Fruit fly (Drosophila melanogaster): ENCODE results near the gene CG45603.

CG45603 gene

DNA sequence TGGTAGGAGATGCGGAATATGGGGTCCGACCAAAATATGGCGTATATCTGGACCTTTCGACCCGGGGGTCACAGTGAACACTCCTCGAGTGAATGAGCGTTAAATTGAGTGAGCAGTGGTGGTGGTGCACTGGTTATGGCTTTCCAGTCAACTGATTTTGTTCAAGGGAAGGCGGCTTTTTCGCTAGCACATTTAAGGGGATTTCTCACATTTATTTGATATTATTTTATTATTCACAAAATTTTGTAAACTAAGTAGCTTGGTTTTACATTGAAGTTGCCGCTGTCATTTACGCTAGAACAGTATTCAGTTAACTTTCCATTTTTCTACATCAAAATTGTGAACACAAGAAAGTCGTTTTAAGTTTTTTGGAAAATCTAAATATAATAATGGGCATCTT, at the start of gene CG45603:
Gene CG45603, plus strand, starts transcription at position 301 of the 400 bp plus-strand sequence.
- no peak for TF ChIP-seq ttk (optimal IDR thresholded peaks at IDR 0.05)
- TF ChIP-seq Myc (optimal IDR thresholded peaks at IDR 0.05) = no peak
- TF ChIP-seq psq (optimal IDR thresholded peaks at IDR 0.05) = no peak
- no peak for TF ChIP-seq h (optimal IDR thresholded peaks at IDR 0.05)
- no peak for TF ChIP-seq Sin3A (optimal IDR thresholded peaks at IDR 0.05)
- TF ChIP-seq insv (optimal IDR thresholded peaks at IDR 0.05) = no peak

dm6 chrX:12225325-12225972, 49.0 kb upstream of the CG45603 start:
- TF ChIP-seq psq (optimal IDR thresholded peaks at IDR 0.05) (no peak), Myc (optimal IDR thresholded peaks at IDR 0.05) (no peak), ttk (optimal IDR thresholded peaks at IDR 0.05) (no peak), h (optimal IDR thresholded peaks at IDR 0.05) (no peak), insv (optimal IDR thresholded peaks at IDR 0.05) (no peak), Sin3A (optimal IDR thresholded peaks at IDR 0.05) (no peak)

DNA sequence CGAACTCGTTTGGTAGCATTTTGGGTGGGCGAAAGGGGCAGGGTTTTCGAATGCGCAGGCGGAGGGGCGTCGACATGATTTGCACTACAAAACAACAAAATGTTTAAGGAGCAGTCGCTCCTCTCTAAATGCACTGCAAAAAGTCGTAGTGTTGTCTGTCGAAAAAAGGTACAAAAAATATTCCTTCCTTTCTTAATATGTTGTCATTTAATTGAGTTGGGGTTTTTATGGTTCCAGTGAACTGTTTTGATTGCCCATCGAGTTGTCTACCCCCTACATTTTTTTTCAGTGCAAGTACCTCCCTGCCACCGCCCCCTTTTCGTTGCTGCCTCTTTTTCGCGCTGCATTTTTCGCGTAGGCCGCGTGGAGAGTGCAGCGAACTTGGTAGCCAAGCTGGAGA, 47.9 kb upstream of the CG45603 start:
- no peak for TF ChIP-seq Sin3A (optimal IDR thresholded peaks at IDR 0.05)
- no peak for TF ChIP-seq Myc (optimal IDR thresholded peaks at IDR 0.05)
- TF ChIP-seq insv (optimal IDR thresholded peaks at IDR 0.05) = no peak
- TF ChIP-seq h (optimal IDR thresholded peaks at IDR 0.05) = no peak
- no peak for TF ChIP-seq ttk (optimal IDR thresholded peaks at IDR 0.05)
- TF ChIP-seq psq (optimal IDR thresholded peaks at IDR 0.05) = no peak

DNA sequence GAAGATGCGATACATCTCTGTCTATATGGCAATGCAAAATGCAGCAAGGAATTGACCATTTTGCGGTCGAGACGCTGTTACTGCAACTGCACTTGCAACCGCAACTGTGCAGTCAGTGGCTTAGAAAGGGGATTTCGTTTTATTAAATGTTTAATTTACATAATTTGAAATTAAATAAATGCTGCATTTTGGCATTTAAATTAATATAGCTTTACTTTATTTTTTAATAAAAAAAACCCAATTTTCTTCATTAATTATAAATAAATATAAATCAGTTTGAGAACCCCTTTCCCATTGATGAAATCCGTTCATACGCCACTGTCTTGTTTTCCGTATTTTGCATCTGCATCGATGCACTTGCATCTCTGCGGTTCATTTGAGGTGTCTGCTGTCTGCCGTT, 46.5 kb upstream of the CG45603 start:
- TF ChIP-seq Sin3A (optimal IDR thresholded peaks at IDR 0.05) (no peak), Myc (optimal IDR thresholded peaks at IDR 0.05) (no peak), h (optimal IDR thresholded peaks at IDR 0.05) (no peak), insv (optimal IDR thresholded peaks at IDR 0.05) (no peak), psq (optimal IDR thresholded peaks at IDR 0.05) (no peak), ttk (optimal IDR thresholded peaks at IDR 0.05) (no peak)

DNA sequence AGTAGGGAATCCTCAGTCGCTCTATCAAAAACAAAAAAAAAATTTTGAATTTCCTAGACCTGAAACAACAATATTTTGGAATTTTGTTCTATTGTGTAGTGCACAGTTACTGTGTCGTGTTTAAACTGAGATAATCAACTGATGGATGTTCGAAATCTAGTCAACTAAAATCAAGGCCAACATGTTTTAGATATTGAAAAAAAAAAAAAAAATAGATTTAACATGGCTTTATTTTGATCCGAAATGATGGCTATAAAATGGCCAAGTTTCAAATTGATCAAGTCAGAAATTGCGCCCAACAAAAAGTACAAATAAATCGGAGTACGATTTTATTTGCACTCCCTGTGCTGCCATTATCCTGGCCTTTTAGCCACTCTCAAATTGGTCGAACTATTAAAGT, 38.7 kb upstream of the CG45603 start, which contains the start of gene CG32655:
Gene CG32655, minus strand, starts transcription at position 101 of the 400 bp plus-strand sequence.
- TF ChIP-seq psq (optimal IDR thresholded peaks at IDR 0.05) (no peak), insv (optimal IDR thresholded peaks at IDR 0.05) (no peak), h (optimal IDR thresholded peaks at IDR 0.05) (no peak), Sin3A (optimal IDR thresholded peaks at IDR 0.05) (no peak), ttk (optimal IDR thresholded peaks at IDR 0.05) (no peak), Myc (optimal IDR thresholded peaks at IDR 0.05) (no peak)

DNA sequence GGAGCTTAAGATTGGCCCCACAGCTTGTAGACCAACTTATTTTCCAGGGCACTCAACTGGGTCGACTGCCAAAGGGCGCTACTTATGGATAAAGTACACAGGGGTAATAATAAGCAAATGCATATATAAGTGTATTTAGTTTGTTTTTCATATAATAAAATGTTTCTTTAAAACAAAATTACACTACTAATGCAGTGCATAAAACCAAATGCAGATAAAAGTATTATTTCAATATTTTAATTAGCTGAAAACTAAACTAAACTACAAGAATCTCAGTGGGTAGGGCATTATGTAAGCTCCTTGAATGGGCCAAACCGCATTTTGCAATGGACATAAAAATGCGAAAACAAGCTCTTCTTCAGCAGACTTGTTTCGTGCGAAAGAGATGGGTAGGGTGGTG, 34.9 kb upstream of the CG45603 start:
- TF ChIP-seq Myc (optimal IDR thresholded peaks at IDR 0.05) = no peak
- no peak for TF ChIP-seq psq (optimal IDR thresholded peaks at IDR 0.05)
- TF ChIP-seq insv (optimal IDR thresholded peaks at IDR 0.05) = no peak
- TF ChIP-seq h (optimal IDR thresholded peaks at IDR 0.05) = no peak
- no peak for TF ChIP-seq Sin3A (optimal IDR thresholded peaks at IDR 0.05)
- TF ChIP-seq ttk (optimal IDR thresholded peaks at IDR 0.05) = no peak

- TF ChIP-seq insv (optimal IDR thresholded peaks at IDR 0.05) = no peak
- no peak for TF ChIP-seq psq (optimal IDR thresholded peaks at IDR 0.05)
- no peak for TF ChIP-seq h (optimal IDR thresholded peaks at IDR 0.05)
- TF ChIP-seq ttk (optimal IDR thresholded peaks at IDR 0.05) = no peak
- no peak for TF ChIP-seq Myc (optimal IDR thresholded peaks at IDR 0.05)
- no peak for TF ChIP-seq Sin3A (optimal IDR thresholded peaks at IDR 0.05)
Measured at dm6 chrX:12241032-12241431, 33.4 kb upstream of the CG45603 start.

DNA sequence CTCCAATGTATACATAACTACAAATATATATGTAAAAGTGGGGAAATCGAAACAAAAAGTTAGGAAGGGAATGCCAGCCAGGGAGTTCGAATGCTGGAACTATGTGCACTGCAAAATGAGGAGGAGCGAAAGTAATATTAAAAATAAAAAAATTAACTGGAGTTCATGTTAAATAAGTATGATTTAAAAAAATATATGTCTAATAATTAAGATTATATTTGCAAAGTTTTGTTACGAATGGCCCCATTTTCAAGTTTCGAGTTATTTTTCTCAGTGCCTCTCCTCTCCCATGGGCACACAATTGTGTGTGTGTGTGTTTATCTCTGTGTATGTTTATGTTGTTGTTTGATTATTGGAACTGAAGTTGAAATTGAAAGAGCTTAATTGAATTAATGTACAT, 32.1 kb upstream of the CG45603 start:
- no peak for TF ChIP-seq ttk (optimal IDR thresholded peaks at IDR 0.05)
- no peak for TF ChIP-seq h (optimal IDR thresholded peaks at IDR 0.05)
- TF ChIP-seq Sin3A (optimal IDR thresholded peaks at IDR 0.05) = no peak
- TF ChIP-seq Myc (optimal IDR thresholded peaks at IDR 0.05) = no peak
- no peak for TF ChIP-seq psq (optimal IDR thresholded peaks at IDR 0.05)
- no peak for TF ChIP-seq insv (optimal IDR thresholded peaks at IDR 0.05)

DNA sequence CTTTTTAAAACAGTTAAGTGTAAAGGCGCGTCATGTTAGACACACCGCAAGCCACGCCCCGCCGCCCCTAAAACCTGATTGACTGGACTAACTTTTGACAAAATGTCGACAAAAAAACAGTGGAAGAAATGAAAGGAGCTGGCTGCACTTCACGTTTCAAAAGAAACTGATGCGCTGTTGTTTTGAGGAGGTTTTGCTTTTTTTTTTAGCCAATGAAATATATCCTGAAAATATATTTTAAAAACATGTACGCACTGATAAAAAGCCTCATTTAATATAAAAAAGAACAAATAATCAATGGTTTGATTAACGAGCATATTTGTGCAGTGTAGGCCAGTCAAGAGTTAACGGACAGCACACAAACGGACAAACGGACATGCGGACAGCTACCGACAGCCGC, 28.8 kb upstream of the CG45603 start:
- no peak for TF ChIP-seq Myc (optimal IDR thresholded peaks at IDR 0.05)
- no peak for TF ChIP-seq Sin3A (optimal IDR thresholded peaks at IDR 0.05)
- TF ChIP-seq ttk (optimal IDR thresholded peaks at IDR 0.05) = no peak

DNA sequence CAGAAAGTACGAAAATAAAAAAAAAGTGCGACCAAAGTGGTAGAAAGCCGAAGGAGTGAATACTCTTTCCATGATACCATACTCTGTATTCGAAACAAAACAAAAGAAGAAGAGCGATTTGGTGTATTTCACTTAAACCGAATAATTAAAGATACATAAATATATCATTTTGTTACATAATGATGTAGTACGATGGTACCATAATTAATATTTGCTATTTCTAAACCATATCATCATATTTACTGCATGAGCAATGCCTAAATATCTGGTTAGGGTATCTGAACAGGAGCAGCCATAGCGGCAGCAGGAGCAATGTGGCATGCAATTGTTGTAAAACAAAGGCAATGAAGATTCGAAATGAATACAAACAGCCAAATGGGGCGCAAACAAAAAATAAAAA, 28.1 kb upstream of the CG45603 start:
- TF ChIP-seq Sin3A (optimal IDR thresholded peaks at IDR 0.05) = no peak
- no peak for TF ChIP-seq h (optimal IDR thresholded peaks at IDR 0.05)
- TF ChIP-seq psq (optimal IDR thresholded peaks at IDR 0.05) = no peak
- TF ChIP-seq insv (optimal IDR thresholded peaks at IDR 0.05) = no peak
- TF ChIP-seq ttk (optimal IDR thresholded peaks at IDR 0.05) = no peak

DNA sequence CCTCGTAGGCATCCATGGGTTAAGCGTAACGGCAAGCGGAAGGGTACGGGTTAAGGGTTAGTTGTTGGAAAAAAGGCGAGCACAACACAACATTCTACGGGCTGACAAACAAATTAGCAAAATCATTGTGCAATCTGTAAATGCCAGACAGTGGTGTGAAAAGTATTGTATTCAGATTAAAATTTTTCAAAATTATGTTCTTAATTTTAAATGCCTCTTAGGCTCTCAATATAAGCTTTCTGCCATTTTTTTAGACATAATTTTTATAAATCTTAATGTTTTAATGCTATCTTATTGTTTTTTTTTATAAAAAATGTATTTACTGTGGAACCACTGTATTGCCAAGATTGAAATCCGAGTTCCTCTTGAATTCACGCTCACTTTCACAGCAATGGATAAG, 26.4 kb upstream of the CG45603 start:
- TF ChIP-seq h (optimal IDR thresholded peaks at IDR 0.05) = no peak
- no peak for TF ChIP-seq Myc (optimal IDR thresholded peaks at IDR 0.05)
- TF ChIP-seq insv (optimal IDR thresholded peaks at IDR 0.05) = no peak
- TF ChIP-seq ttk (optimal IDR thresholded peaks at IDR 0.05) = no peak
- no peak for TF ChIP-seq Sin3A (optimal IDR thresholded peaks at IDR 0.05)
- no peak for TF ChIP-seq psq (optimal IDR thresholded peaks at IDR 0.05)

DNA sequence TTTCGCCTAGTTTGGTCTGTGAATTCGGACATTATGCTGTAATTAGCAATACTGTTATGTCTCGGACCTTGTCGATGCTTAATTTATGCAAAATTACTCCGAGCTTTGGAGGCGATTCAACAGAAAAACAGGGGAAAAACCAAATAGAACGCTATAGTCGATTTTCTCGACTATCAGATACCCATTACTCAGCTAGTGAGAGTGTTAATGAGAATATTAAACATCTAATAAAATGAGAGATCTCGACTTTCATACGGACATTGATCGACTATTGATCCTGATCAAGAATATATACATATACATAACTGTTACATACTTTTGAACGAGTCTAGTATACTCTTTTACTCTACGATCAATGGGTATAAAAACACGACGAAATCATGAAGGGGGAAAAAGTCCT, 25.6 kb upstream of the CG45603 start:
- TF ChIP-seq h (optimal IDR thresholded peaks at IDR 0.05) (no peak), Myc (optimal IDR thresholded peaks at IDR 0.05) (no peak), psq (optimal IDR thresholded peaks at IDR 0.05) (no peak), Sin3A (optimal IDR thresholded peaks at IDR 0.05) (no peak), insv (optimal IDR thresholded peaks at IDR 0.05) (no peak), ttk (optimal IDR thresholded peaks at IDR 0.05) (no peak)

DNA sequence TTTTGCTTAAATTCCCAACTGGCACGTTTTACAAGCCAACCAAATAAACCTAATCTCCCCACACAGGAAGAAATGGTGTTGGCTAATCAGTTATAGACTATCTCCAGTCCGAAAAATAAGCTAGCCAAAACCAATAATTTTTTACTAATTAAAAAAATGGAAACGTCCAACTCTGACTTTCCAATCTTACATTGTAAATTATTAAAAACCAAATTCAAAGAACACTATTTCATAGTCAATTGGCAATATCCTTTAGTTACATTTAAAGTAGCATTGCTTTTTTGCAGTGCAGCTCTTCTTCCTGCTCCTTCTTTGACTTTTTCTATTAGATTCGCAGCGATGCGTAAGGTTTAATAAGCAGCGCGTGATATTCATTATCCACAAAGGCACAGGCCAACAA, 15.5 kb upstream of the CG45603 start:
- TF ChIP-seq Sin3A (optimal IDR thresholded peaks at IDR 0.05) (no peak), ttk (optimal IDR thresholded peaks at IDR 0.05) (no peak), h (optimal IDR thresholded peaks at IDR 0.05) (no peak), Myc (optimal IDR thresholded peaks at IDR 0.05) (no peak), insv (optimal IDR thresholded peaks at IDR 0.05) (no peak), psq (optimal IDR thresholded peaks at IDR 0.05) (no peak)
